Worm (Caenorhabditis elegans) whole organism, mixed stage, embryonic: Measurements from ENCODE around the gene C35B1.5.

ENCODE experiments used
- M03D4.4 ChIP-seq: sonication (generic microtip); optimal IDR thresholded peaks from 2 replicates; lab custom pipeline; 2017; ENCODE audit warnings: mild to moderate bottlenecking, missing genetic modification characterization, missing compliant biosample characterization
- bed-3 ChIP-seq: fragments of 200-800 bp; sonication (Bioruptor generic); optimal IDR thresholded peaks from 3 replicates; lab custom pipeline; 2018; ENCODE audit warnings: mild to moderate bottlenecking, missing genetic modification characterization, moderate library complexity, missing compliant biosample characterization
- blmp-1 ChIP-seq: fragments of 150-350 bp; optimal IDR thresholded peaks from 2 replicates; lab custom pipeline; 2014; ENCODE audit warnings: missing biosample characterization, missing genetic modification characterization
- ceh-39 ChIP-seq: fragments of 150-350 bp; optimal IDR thresholded peaks from 2 replicates; lab custom pipeline; 2014; ENCODE audit warnings: missing biosample characterization, missing genetic modification characterization
- ceh-43 ChIP-seq: fragments of 200-800 bp; sonication (Bioruptor generic); optimal IDR thresholded peaks from 2 replicates; lab custom pipeline; 2018; ENCODE audit warnings: mild to moderate bottlenecking, missing genetic modification characterization, moderate library complexity, missing compliant biosample characterization
- ceh-83 ChIP-seq: fragments of 200-800 bp; sonication (Bioruptor generic); optimal IDR thresholded peaks from 2 replicates; lab custom pipeline; 2018; ENCODE audit warnings: mild to moderate bottlenecking, missing genetic modification characterization, missing compliant biosample characterization
- ces-1 ChIP-seq: fragments of 150-350 bp; optimal IDR thresholded peaks from 2 replicates; lab custom pipeline; 2014; ENCODE audit warnings: missing biosample characterization, missing genetic modification reagents, missing genetic modification characterization
- cnd-1 ChIP-seq: fragments of 200-800 bp; sonication (Bioruptor generic); optimal IDR thresholded peaks from 2 replicates; lab custom pipeline; 2018; ENCODE audit warnings: mild to moderate bottlenecking, missing genetic modification characterization, missing compliant biosample characterization
- drap-1 ChIP-seq: fragments of 200-800 bp; sonication (Bioruptor generic); optimal IDR thresholded peaks from 3 replicates; lab custom pipeline; 2018; ENCODE audit warnings: mild to moderate bottlenecking, missing genetic modification characterization, missing compliant biosample characterization
- elt-3 ChIP-seq: fragments of 150-350 bp; optimal IDR thresholded peaks from 2 replicates; lab custom pipeline; 2014; ENCODE audit warnings: missing biosample characterization, missing genetic modification characterization
- flh-1 ChIP-seq: fragments of 200-800 bp; sonication (Bioruptor generic); optimal IDR thresholded peaks from 2 replicates; lab custom pipeline; 2018; ENCODE audit warnings: mild to moderate bottlenecking, missing genetic modification characterization, moderate library complexity, missing compliant biosample characterization
- ham-2 ChIP-seq: fragments of 200-800 bp; sonication (Bioruptor generic); optimal IDR thresholded peaks from 2 replicates; lab custom pipeline; 2018; ENCODE audit warnings: mild to moderate bottlenecking, missing genetic modification characterization, missing compliant biosample characterization
- hlh-1 ChIP-seq: fragments of 150-350 bp; optimal IDR thresholded peaks from 2 replicates; lab custom pipeline; 2014; ENCODE audit warnings: missing biosample characterization, missing genetic modification reagents, missing genetic modification characterization
- lin-32 ChIP-seq: fragments of 200-800 bp; sonication (Bioruptor generic); optimal IDR thresholded peaks from 2 replicates; lab custom pipeline; 2018; ENCODE audit warnings: mild to moderate bottlenecking, missing genetic modification characterization, missing compliant biosample characterization
- lsy-2 ChIP-seq: fragments of 150-350 bp; optimal IDR thresholded peaks from 2 replicates; lab custom pipeline; 2014; ENCODE audit warnings: missing biosample characterization, missing genetic modification characterization
- mep-1 ChIP-seq: fragments of 150-350 bp; optimal IDR thresholded peaks from 2 replicates; lab custom pipeline; 2017; ENCODE audit warnings: missing biosample characterization, missing genetic modification reagents, missing genetic modification characterization, inconsistent platforms
- nhr-12 ChIP-seq: fragments of 150-350 bp; optimal IDR thresholded peaks from 2 replicates; lab custom pipeline; 2014; ENCODE audit warnings: missing biosample characterization, missing genetic modification characterization
- nhr-2 ChIP-seq: fragments of 150-350 bp; optimal IDR thresholded peaks from 2 replicates; lab custom pipeline; 2014; ENCODE audit warnings: missing biosample characterization, missing genetic modification characterization
- nhr-237 ChIP-seq: fragments of 150-350 bp; optimal IDR thresholded peaks from 2 replicates; lab custom pipeline; 2014; ENCODE audit warnings: missing biosample characterization, missing genetic modification characterization
- nhr-28 ChIP-seq: fragments of 150-350 bp; optimal IDR thresholded peaks from 2 replicates; lab custom pipeline; 2014; ENCODE audit warnings: missing biosample characterization, missing genetic modification characterization
- nhr-76 ChIP-seq: sonication (generic microtip); optimal IDR thresholded peaks from 2 replicates; lab custom pipeline; 2017; ENCODE audit warnings: missing biosample characterization, missing genetic modification characterization
- pha-4 ChIP-seq: fragments of 150-350 bp; optimal IDR thresholded peaks from 2 replicates; lab custom pipeline; 2018; ENCODE audit warnings: missing biosample characterization, missing genetic modification reagents, missing genetic modification characterization
- sptf-1 ChIP-seq: sonication (generic microtip); optimal IDR thresholded peaks from 2 replicates; lab custom pipeline; 2017; ENCODE audit warnings: mild to moderate bottlenecking, missing genetic modification characterization, moderate library complexity, missing compliant biosample characterization
- tbx-8 ChIP-seq: fragments of 200-800 bp; sonication (Bioruptor generic); optimal IDR thresholded peaks from 2 replicates; lab custom pipeline; 2018; ENCODE audit warnings: mild to moderate bottlenecking, missing genetic modification characterization, moderate library complexity, missing compliant biosample characterization
- unc-120 ChIP-seq: sonication (generic microtip); optimal IDR thresholded peaks from 2 replicates; lab custom pipeline; 2017; ENCODE audit warnings: missing genetic modification characterization, missing compliant biosample characterization; ENCODE audit not compliant: poor library complexity, severe bottlenecking
- unc-39 ChIP-seq: fragments of 150-350 bp; optimal IDR thresholded peaks from 2 replicates; lab custom pipeline; 2014; ENCODE audit warnings: missing biosample characterization, missing genetic modification characterization
- unc-62 ChIP-seq: fragments of 150-350 bp; optimal IDR thresholded peaks from 2 replicates; lab custom pipeline; 2014; ENCODE audit warnings: missing biosample characterization, missing genetic modification reagents, missing genetic modification characterization
- zip-8 ChIP-seq: fragments of 150-350 bp; optimal IDR thresholded peaks from 2 replicates; lab custom pipeline; 2014; ENCODE audit warnings: missing biosample characterization, missing genetic modification characterization
- ztf-11 ChIP-seq: fragments of 150-350 bp; optimal IDR thresholded peaks from 2 replicates; lab custom pipeline; 2014; ENCODE audit warnings: missing biosample characterization, missing genetic modification characterization

Gene C35B1.5

ce11 chrIV:4093087-4093486 is 9.1 kb upstream of the C35B1.5 start:
- TF ChIP-seq ceh-39 (tag; lab: Kevin White, UChicago) (no peak), unc-120 (tag; lab: Kevin White, UChicago) (peak; percentile 36), sptf-1 (tag; lab: Kevin White, UChicago) (no peak), lsy-2 (no peak), tbx-8 (GFP tag; lab: Kevin White, UChicago) (no peak), nhr-237 (peak; percentile 17), hlh-1 (tag; lab: Kevin White, UChicago) (no peak), ces-1 (GFP tag; lab: Kevin White, UChicago) (peak; percentile 56), M03D4.4 (tag; lab: Kevin White, UChicago) (no peak), blmp-1 (no peak), lin-32 (no peak), cnd-1 (tag; lab: Kevin White, UChicago) (no peak), unc-62 (GFP tag; lab: Kevin White, UChicago) (peak; percentile 19), nhr-76 (tag; lab: Kevin White, UChicago) (no peak), pha-4 (tag; lab: Kevin White, UChicago) (no peak), ceh-43 (GFP tag; lab: Kevin White, UChicago) (no peak), flh-1 (GFP tag; lab: Kevin White, UChicago) (no peak), zip-8 (tag; lab: Kevin White, UChicago) (no peak), drap-1 (no peak), ceh-83 (GFP tag; lab: Kevin White, UChicago) (no peak), bed-3 (no peak), ham-2 (GFP tag; lab: Kevin White, UChicago) (peak; percentile 17)

DNA sequence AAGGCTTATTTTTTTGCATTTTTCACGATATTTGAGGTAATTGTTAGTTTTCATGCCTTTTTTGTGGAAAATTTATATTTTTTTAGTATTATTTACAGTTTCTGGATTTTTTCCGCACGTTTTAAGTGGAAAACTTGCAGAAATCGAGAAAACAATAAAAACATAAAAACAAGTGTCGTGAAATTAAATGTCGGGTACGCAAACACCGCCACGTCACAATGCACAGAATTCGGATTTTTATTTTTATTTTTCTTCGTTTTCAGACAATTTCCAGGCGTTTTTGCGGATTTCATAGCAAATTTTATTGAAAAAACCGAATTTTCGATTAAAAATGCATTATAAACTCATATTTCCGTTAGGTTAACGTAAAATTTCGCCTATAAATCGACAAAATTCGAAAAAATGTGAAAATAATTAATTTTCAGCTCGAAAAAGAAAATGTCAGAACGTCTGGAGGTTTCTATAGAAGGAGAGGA is 1.8 kb upstream of the C35B1.5 start, which contains the start of gene C35B1.2:
C35B1.2 (plus strand) TSS at position 426 of the 476 bp plus-strand sequence.
- peak; percentile 9 for TF ChIP-seq lsy-2
- TF ChIP-seq ces-1 (GFP tag; lab: Kevin White, UChicago), result peak; percentile 13
- no peak for TF ChIP-seq nhr-237
- no peak for TF ChIP-seq unc-120 (tag; lab: Kevin White, UChicago)

DNA sequence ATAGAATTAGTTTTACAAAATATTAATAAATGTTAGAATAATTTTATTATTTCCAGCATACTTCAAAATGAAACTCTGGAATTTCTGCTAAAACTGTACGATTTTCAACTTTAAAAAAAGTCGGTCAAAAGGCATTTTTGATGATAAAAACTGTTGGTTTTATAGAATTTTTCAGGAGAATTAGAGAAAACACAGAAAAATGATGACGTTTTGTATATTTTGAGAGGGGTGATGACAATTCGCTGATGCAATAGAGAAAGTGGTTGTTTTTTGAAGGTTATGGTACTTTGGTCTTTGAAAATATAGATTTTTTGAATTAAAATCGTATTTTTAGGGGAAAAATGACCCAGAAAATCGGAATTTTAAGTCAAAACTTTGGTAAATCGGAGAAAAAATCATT is 1.0 kb upstream of the C35B1.5 start:
- TF ChIP-seq hlh-1 (tag; lab: Kevin White, UChicago) (no peak), nhr-28 (tag; lab: Kevin White, UChicago) (no peak), nhr-2 (tag; lab: Kevin White, UChicago) (no peak), M03D4.4 (tag; lab: Kevin White, UChicago) (no peak), cnd-1 (tag; lab: Kevin White, UChicago) (no peak), blmp-1 (no peak), ceh-83 (GFP tag; lab: Kevin White, UChicago) (no peak), lsy-2 (no peak), unc-39 (tag; lab: Kevin White, UChicago) (no peak), bed-3 (no peak), ceh-39 (tag; lab: Kevin White, UChicago) (no peak), flh-1 (GFP tag; lab: Kevin White, UChicago) (no peak), zip-8 (tag; lab: Kevin White, UChicago) (no peak), ceh-43 (GFP tag; lab: Kevin White, UChicago) (no peak), elt-3 (no peak)

DNA sequence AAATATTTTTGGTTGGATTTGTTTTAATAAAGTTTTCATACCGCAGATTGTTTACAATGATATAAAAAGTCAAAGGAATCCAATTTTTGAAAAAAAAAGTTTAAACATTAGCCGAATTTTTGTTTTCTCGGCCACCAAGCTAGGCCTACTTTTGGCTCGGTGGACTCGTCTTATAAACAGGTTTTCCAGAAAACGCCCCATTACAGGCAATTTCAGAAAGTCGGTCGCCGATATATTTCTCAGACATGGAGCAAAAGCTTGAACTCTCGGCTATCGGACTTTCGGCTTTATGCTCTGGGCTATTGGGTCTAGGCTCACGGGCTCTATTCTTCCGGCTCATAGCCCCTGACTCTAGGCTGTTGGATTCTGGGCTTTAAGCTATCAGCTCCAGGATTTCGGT is 915 bp downstream of the C35B1.5 start:
- TF ChIP-seq lin-32 (no peak), elt-3 (no peak), nhr-237 (no peak), flh-1 (GFP tag; lab: Kevin White, UChicago) (no peak), ceh-83 (GFP tag; lab: Kevin White, UChicago) (no peak), unc-39 (tag; lab: Kevin White, UChicago) (no peak), nhr-76 (tag; lab: Kevin White, UChicago) (no peak), zip-8 (tag; lab: Kevin White, UChicago) (no peak)
- TF ChIP-seq, all 35 proteins: peak for 0

DNA sequence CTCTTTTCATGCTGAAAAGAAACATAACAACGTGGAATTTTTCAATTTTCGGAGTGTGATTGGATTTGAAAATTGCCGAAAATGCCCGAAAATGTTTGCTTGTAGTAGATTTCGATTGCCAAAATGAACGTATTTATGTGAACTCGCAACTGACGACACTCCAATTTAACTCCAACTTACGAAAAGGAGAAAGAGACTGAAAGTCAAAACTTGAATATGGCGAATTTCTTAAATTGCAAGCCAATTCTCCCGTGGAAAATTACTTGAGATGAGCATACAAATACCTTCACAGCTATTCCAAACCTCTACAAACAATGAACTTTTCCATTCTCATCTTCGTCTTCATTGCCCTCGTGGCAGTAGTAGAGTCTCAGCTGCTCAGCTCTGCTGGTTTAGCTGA is 1.4 kb downstream of the C35B1.5 start:
- TF ChIP-seq cnd-1 (tag; lab: Kevin White, UChicago) (no peak), ces-1 (GFP tag; lab: Kevin White, UChicago) (no peak), bed-3 (no peak), sptf-1 (tag; lab: Kevin White, UChicago) (no peak), ceh-43 (GFP tag; lab: Kevin White, UChicago) (no peak), nhr-237 (no peak), drap-1 (no peak), nhr-12 (tag; lab: Kevin White, UChicago) (no peak), unc-120 (tag; lab: Kevin White, UChicago) (no peak), ztf-11 (no peak), nhr-28 (tag; lab: Kevin White, UChicago) (no peak), nhr-76 (tag; lab: Kevin White, UChicago) (no peak), M03D4.4 (tag; lab: Kevin White, UChicago) (no peak), hlh-1 (tag; lab: Kevin White, UChicago) (no peak), blmp-1 (no peak), unc-39 (tag; lab: Kevin White, UChicago) (no peak), nhr-2 (tag; lab: Kevin White, UChicago) (no peak), mep-1 (no peak)
